Worm (Caenorhabditis elegans) whole organism, early embryonic: ENCODE data around the gene col-160.

Experiments
- B0310.2 ChIP-seq: sonication (generic microtip); optimal IDR thresholded peaks from 2 replicates; lab custom pipeline; 2016; ENCODE audit warnings: mild to moderate bottlenecking, missing genetic modification characterization, missing compliant biosample characterization
- F13C5.2 ChIP-seq: sonication (generic microtip); optimal IDR thresholded peaks from 2 replicates; lab custom pipeline; 2017; ENCODE audit warnings: mild to moderate bottlenecking, missing genetic modification characterization, inconsistent platforms, missing compliant biosample characterization
- aly-1 ChIP-seq: sonication (generic microtip); optimal IDR thresholded peaks from 2 replicates; lab custom pipeline; 2016; ENCODE audit warnings: missing genetic modification characterization, missing compliant biosample characterization
- ama-1 ChIP-seq: fragments of 150-350 bp; optimal IDR thresholded peaks from 2 replicates; lab custom pipeline; 2014
- ceh-13 ChIP-seq: fragments of 200-800 bp; sonication (Bioruptor generic); optimal IDR thresholded peaks from 2 replicates; lab custom pipeline; 2018; ENCODE audit warnings: mild to moderate bottlenecking, missing genetic modification characterization, missing compliant biosample characterization
- ets-7 ChIP-seq: sonication (generic microtip); optimal IDR thresholded peaks from 2 replicates; lab custom pipeline; 2016; ENCODE audit warnings: missing genotype, missing genetic modification characterization, missing compliant biosample characterization
- flt-1 ChIP-seq: fragments of 200-800 bp; sonication (Bioruptor generic); IDR thresholded peaks from 2 replicates; pipeline ENCODE4 v1.3.6; 2022; ENCODE audit warnings: missing genetic modification characterization, missing compliant biosample characterization
- hmg-4 ChIP-seq: fragments of 200-800 bp; sonication (Bioruptor generic); optimal IDR thresholded peaks from 2 replicates; lab custom pipeline; 2018; ENCODE audit warnings: mild to moderate bottlenecking, missing genetic modification characterization, missing compliant biosample characterization
- hnd-1 ChIP-seq: sonication (generic microtip); optimal IDR thresholded peaks from 2 replicates; lab custom pipeline; 2016; ENCODE audit warnings: missing genetic modification characterization, missing compliant biosample characterization
- pes-1 ChIP-seq: fragments of 200-800 bp; sonication (Bioruptor generic); IDR thresholded peaks from 2 replicates; pipeline ENCODE4 v1.3.6; 2022; ENCODE audit warnings: missing genetic modification reagents, missing genetic modification characterization, missing compliant biosample characterization
- sea-1 ChIP-seq: fragments of 200-800 bp; sonication (Bioruptor generic); conservative IDR thresholded peaks from 2 replicates; pipeline ENCODE4 v1.3.6; 2022; ENCODE audit warnings: missing genetic modification characterization, missing compliant biosample characterization
- tbx-37 ChIP-seq: fragments of 200-800 bp; sonication (Bioruptor generic); conservative IDR thresholded peaks from 2 replicates; pipeline ENCODE4 v1.3.6; 2022; ENCODE audit warnings: missing genetic modification reagents, missing genetic modification characterization, missing compliant biosample characterization
- tra-4 ChIP-seq: sonication (generic microtip); optimal IDR thresholded peaks from 2 replicates; lab custom pipeline; 2017; ENCODE audit warnings: missing genetic modification characterization, missing compliant biosample characterization

- TF ChIP-seq hnd-1 (tag; lab: Kevin White, UChicago) (no peak), ama-1 (no peak), B0310.2 (tag; lab: Kevin White, UChicago) (no peak), F13C5.2 (tag; lab: Kevin White, UChicago) (no peak), pes-1 (no peak), ceh-13 (GFP tag; lab: Kevin White, UChicago) (no peak), tbx-37 (GFP tag; lab: Robert Waterston, UW) (no peak), sea-1 (GFP tag; lab: Robert Waterston, UW) (no peak), hmg-4 (no peak), ets-7 (tag; lab: Kevin White, UChicago) (no peak), tra-4 (tag; lab: Kevin White, UChicago) (no peak), aly-1 (tag; lab: Kevin White, UChicago) (no peak), flt-1 (GFP tag; lab: Robert Waterston, UW) (no peak)
These were observed 16.6 kb downstream of the col-160 start, which contains the start of gene sri-6 for ce11 chrV:13185384-13185783.
